Worm (Caenorhabditis elegans) whole organism, L3 larva: ENCODE data around the gene R03G8.6.
A peak's percentile ranks its signal among the peaks of the same experiment; 100 is the strongest.

Experiments used
- ZK546.5 ChIP-seq: sonication (generic microtip); optimal IDR thresholded peaks from 2 replicates; lab custom pipeline; 2017; ENCODE audit warnings: missing biosample characterization, missing genetic modification characterization
- aly-2 ChIP-seq: fragments of 150-350 bp; optimal IDR thresholded peaks from 2 replicates; lab custom pipeline; 2014; ENCODE audit warnings: missing biosample characterization, missing genetic modification characterization
- ama-1 ChIP-seq: fragments of 150-350 bp; optimal IDR thresholded peaks from 2 replicates; lab custom pipeline; 2018
- ceh-16 ChIP-seq: sonication (generic microtip); optimal IDR thresholded peaks from 2 replicates; lab custom pipeline; 2017; ENCODE audit warnings: missing biosample characterization, missing genetic modification characterization
- ceh-82 ChIP-seq: fragments of 150-350 bp; optimal IDR thresholded peaks from 2 replicates; lab custom pipeline; 2014; ENCODE audit warnings: missing biosample characterization, missing genetic modification characterization
- ceh-9 ChIP-seq: sonication (generic microtip); optimal IDR thresholded peaks from 2 replicates; lab custom pipeline; 2018; ENCODE audit warnings: missing biosample characterization, missing genetic modification characterization
- elt-1 ChIP-seq: fragments of 150-350 bp; optimal IDR thresholded peaks from 2 replicates; lab custom pipeline; 2014; ENCODE audit warnings: missing biosample characterization, missing genetic modification characterization
- elt-2 ChIP-seq: sonication (generic microtip); optimal IDR thresholded peaks from 2 replicates; lab custom pipeline; 2016; ENCODE audit warnings: missing genetic modification reagents, mild to moderate bottlenecking, missing genetic modification characterization, missing compliant biosample characterization
- elt-3 ChIP-seq, 3 experiments: fragments of 150-350 bp in 1 of 3; sonication (generic microtip) in 2 of 3; optimal IDR thresholded peaks; 2 replicates in 2 of 3; 4 replicates in 1 of 3; lab custom pipeline; 2014 to 2017; ENCODE audit warnings: missing biosample characterization in 3 of 3, missing genetic modification characterization in 3 of 3
- eor-1 ChIP-seq, 2 experiments: fragments of 150-350 bp; optimal IDR thresholded peaks; 2 replicates each; lab custom pipeline; 2014 to 2018; ENCODE audit warnings: missing biosample characterization in 2 of 2, missing genetic modification characterization in 2 of 2
- fkh-10 ChIP-seq: sonication (generic microtip); optimal IDR thresholded peaks from 2 replicates; lab custom pipeline; 2017; ENCODE audit warnings: missing biosample characterization, missing genetic modification reagents, missing genetic modification characterization
- fkh-2 ChIP-seq: fragments of 150-350 bp; optimal IDR thresholded peaks from 2 replicates; lab custom pipeline; 2014; ENCODE audit warnings: missing biosample characterization, missing genetic modification reagents, missing genetic modification characterization
- fos-1 ChIP-seq: fragments of 150-350 bp; optimal IDR thresholded peaks from 2 replicates; lab custom pipeline; 2014; ENCODE audit warnings: missing biosample characterization, missing genetic modification characterization
- hmg-11 ChIP-seq: sonication (generic microtip); optimal IDR thresholded peaks from 2 replicates; lab custom pipeline; 2016; ENCODE audit warnings: missing genetic modification characterization, missing compliant biosample characterization
- jun-1 ChIP-seq: fragments of 150-350 bp; optimal IDR thresholded peaks from 2 replicates; lab custom pipeline; 2014; ENCODE audit warnings: missing biosample characterization, missing genetic modification reagents, missing genetic modification characterization
- lin-15B ChIP-seq: fragments of 150-350 bp; optimal IDR thresholded peaks from 2 replicates; lab custom pipeline; 2014; ENCODE audit warnings: missing biosample characterization, missing genetic modification characterization
- lin-39 ChIP-seq: fragments of 150-350 bp; optimal IDR thresholded peaks from 2 replicates; lab custom pipeline; 2018; ENCODE audit warnings: missing biosample characterization, missing genetic modification reagents, missing genetic modification characterization
- lsy-12 ChIP-seq: sonication (generic microtip); optimal IDR thresholded peaks from 2 replicates; lab custom pipeline; 2016; ENCODE audit warnings: mild to moderate bottlenecking, missing genetic modification characterization, missing compliant biosample characterization
- mdl-1 ChIP-seq: fragments of 150-350 bp; optimal IDR thresholded peaks from 2 replicates; lab custom pipeline; 2014; ENCODE audit warnings: missing biosample characterization, missing genetic modification characterization
- mml-1 ChIP-seq: fragments of 150-350 bp; sonication (generic microtip); optimal IDR thresholded peaks from 3 replicates; lab custom pipeline; 2014; ENCODE audit warnings: missing biosample characterization, missing genetic modification characterization
- nfya-1 ChIP-seq: sonication (generic microtip); optimal IDR thresholded peaks from 2 replicates; lab custom pipeline; 2017; ENCODE audit warnings: missing genetic modification characterization, mild to moderate bottlenecking, missing compliant biosample characterization, antibody characterized with exemption, moderate library complexity; ENCODE audit not compliant: insufficient read depth
- nhr-11 ChIP-seq: fragments of 150-350 bp; optimal IDR thresholded peaks from 2 replicates; lab custom pipeline; 2014; ENCODE audit warnings: missing biosample characterization, missing genetic modification characterization
- nhr-12 ChIP-seq: fragments of 150-350 bp; optimal IDR thresholded peaks from 2 replicates; lab custom pipeline; 2014; ENCODE audit warnings: missing biosample characterization, missing genetic modification characterization
- nhr-23 ChIP-seq: fragments of 150-350 bp; optimal IDR thresholded peaks from 2 replicates; lab custom pipeline; 2014; ENCODE audit warnings: missing biosample characterization, missing genetic modification reagents, missing genetic modification characterization
- nhr-237 ChIP-seq: fragments of 150-350 bp; optimal IDR thresholded peaks from 2 replicates; lab custom pipeline; 2014; ENCODE audit warnings: missing biosample characterization, missing genetic modification characterization
- nhr-25 ChIP-seq: sonication (generic microtip); optimal IDR thresholded peaks from 2 replicates; lab custom pipeline; 2017; ENCODE audit warnings: missing biosample characterization, missing genetic modification characterization
- nhr-43 ChIP-seq: sonication (generic microtip); optimal IDR thresholded peaks from 2 replicates; lab custom pipeline; 2016; ENCODE audit warnings: mild to moderate bottlenecking, missing genetic modification characterization, missing compliant biosample characterization; ENCODE audit not compliant: poor library complexity, severe bottlenecking
- nhr-67 ChIP-seq: fragments of 150-350 bp; optimal IDR thresholded peaks from 2 replicates; lab custom pipeline; 2014; ENCODE audit warnings: missing biosample characterization, missing genetic modification characterization
- nhr-76 ChIP-seq: fragments of 150-350 bp; sonication (generic microtip); optimal IDR thresholded peaks from 5 replicates; lab custom pipeline; 2014; ENCODE audit warnings: missing biosample characterization, missing genetic modification characterization
- pha-4 ChIP-seq: fragments of 150-350 bp; optimal IDR thresholded peaks from 2 replicates; lab custom pipeline; 2014; ENCODE audit warnings: missing biosample characterization, missing genetic modification reagents, missing genetic modification characterization
- pqm-1 ChIP-seq: fragments of 150-350 bp; optimal IDR thresholded peaks from 2 replicates; lab custom pipeline; 2017; ENCODE audit warnings: missing biosample characterization, missing genetic modification characterization, inconsistent platforms
- skn-1 ChIP-seq: fragments of 150-350 bp; optimal IDR thresholded peaks from 2 replicates; lab custom pipeline; 2014; ENCODE audit warnings: missing biosample characterization, missing genetic modification characterization
- snpc-4 ChIP-seq: fragments of 150-350 bp; optimal IDR thresholded peaks from 2 replicates; lab custom pipeline; 2014; ENCODE audit warnings: missing biosample characterization, missing genetic modification characterization
- tbx-2 ChIP-seq: sonication (generic microtip); optimal IDR thresholded peaks from 2 replicates; lab custom pipeline; 2016; ENCODE audit warnings: mild to moderate bottlenecking, missing genetic modification characterization, missing compliant biosample characterization
- unc-62 ChIP-seq: fragments of 150-350 bp; sonication (generic microtip); optimal IDR thresholded peaks from 4 replicates; lab custom pipeline; 2014; ENCODE audit warnings: missing biosample characterization, missing genetic modification reagents, missing genetic modification characterization
- ztf-11 ChIP-seq: fragments of 150-350 bp; optimal IDR thresholded peaks from 2 replicates; lab custom pipeline; 2014; ENCODE audit warnings: missing biosample characterization, missing genetic modification characterization

Gene R03G8.6

DNA sequence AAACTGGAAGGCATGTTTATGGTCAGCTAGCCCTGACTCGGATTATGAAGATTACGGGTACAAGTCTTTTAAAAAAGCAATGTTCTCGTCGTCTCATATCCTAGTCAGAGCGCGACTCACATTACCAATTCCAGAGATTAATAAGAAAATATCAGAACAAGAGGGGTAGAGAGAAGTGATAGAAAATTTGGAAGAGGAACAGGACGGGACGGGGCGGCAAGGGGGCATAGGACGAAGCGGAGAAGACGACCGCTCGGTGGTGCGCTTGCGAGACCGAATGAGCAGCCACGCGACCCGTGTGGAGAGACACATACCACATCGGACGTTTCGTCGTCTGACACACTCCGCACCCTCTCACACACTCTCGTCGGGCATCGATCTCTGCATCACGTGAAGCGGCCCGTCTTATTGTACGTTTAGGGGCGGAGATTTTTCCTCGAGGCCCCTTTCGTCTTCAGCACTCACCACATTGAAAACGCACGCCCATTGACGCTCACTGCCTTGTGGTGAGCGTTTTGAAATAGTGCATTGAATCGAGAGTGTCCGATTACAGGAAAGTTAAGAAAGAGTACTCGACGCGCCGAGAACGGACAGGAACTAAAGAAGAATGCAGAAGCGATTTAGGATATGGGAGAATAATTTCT lies 44.8 kb upstream of the R03G8.6 start (continued):
- TF ChIP-seq nhr-23 (tag; lab: Kevin White, UChicago) = peak; percentile 93
- no peak for TF ChIP-seq nhr-67
- TF ChIP-seq hmg-11 (tag; lab: Kevin White, UChicago) = peak; percentile 99
- TF ChIP-seq elt-1 (tag; lab: Kevin White, UChicago) = peak; percentile 66
- TF ChIP-seq jun-1 (tag; lab: Kevin White, UChicago) = peak; percentile 96
- TF ChIP-seq nhr-237 (tag; lab: Kevin White, UChicago) = no peak
- TF ChIP-seq fkh-10 = peak; percentile 88
- TF ChIP-seq nfya-1 (tag; lab: Kevin White, UChicago) = peak; percentile 95
- peak in 1 of 3 experiments; percentile 71 for TF ChIP-seq elt-3 (tag; optimal IDR thresholded peaks at IDR 0.05; lab: Kevin White, UChicago)
- peak; percentile 75 for TF ChIP-seq fos-1 (tag; lab: Kevin White, UChicago)
- peak; percentile 53 for TF ChIP-seq nhr-76
- TF ChIP-seq unc-62 (GFP tag; lab: Kevin White, UChicago) = peak; percentile 88
- TF ChIP-seq nhr-43 = peak; percentile 92
- TF ChIP-seq nhr-11 (tag; lab: Kevin White, UChicago) = peak; percentile 89
- peak; percentile 93 for TF ChIP-seq tbx-2
- peak; percentile 19 for TF ChIP-seq ztf-11 (tag; lab: Kevin White, UChicago)
- no peak for TF ChIP-seq ceh-9 (tag; lab: Kevin White, UChicago)
- TF ChIP-seq elt-2 (tag; lab: Kevin White, UChicago) = peak; percentile 90
- TF ChIP-seq ceh-82 = peak; percentile 66
- peak; percentile 65 for TF ChIP-seq lin-15B (tag; lab: Kevin White, UChicago)
- no peak for TF ChIP-seq aly-2 (tag; lab: Kevin White, UChicago)

DNA sequence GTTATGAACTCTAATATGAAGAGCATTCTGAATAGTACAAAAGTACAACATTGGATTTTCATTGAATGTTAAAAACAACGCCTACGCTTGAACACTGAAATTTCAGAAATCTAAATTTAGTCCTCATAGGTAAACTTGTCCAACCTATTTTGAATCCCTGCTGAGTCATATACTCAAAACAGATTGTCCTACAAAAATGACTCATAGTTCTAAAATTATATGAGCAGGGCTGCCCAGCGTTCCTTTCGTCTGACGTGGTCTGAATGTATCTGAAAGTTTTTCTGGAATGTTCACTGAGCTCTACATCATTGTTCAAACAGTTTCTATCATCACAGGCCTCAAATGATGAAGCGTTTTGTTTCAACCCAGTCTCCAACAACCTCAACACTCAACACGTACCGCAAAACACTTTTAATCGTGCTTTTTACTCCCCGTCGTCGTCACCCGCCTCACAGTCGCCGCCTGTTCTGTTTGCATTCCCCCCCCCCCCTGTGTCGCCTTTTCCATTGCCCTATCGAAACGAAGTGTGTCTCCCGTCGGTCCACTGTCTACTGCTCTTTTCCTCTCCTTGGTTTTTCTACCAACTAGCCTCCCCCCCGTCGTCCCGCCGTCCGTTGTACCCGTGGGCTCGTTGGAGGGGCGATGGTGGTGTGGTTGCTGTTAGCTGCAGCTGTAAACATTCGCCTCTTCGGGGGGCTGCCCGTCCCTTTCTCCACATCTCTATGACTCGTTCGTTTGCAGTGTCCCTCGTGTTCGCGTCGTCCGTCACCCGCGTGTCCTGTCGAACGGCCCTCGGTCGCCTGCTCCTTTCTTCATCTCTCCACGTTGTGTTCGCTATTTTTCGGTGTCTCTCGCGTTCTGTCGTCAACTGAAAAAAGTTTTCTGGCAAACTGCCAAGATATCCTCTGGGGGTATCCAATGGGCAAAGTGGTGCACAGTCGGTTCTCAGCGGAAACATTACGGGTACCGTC lies 43.7 kb upstream of the R03G8.6 start:
- TF ChIP-seq fkh-2 (tag; lab: Kevin White, UChicago) (no peak), jun-1 (tag; lab: Kevin White, UChicago) (peak; percentile 56), nhr-43 (peak; percentile 53), nhr-67 (no peak), elt-2 (tag; lab: Kevin White, UChicago) (peak; percentile 78), pqm-1 (tag; lab: Kevin White, UChicago) (peak; percentile 32), nfya-1 (tag; lab: Kevin White, UChicago) (peak; percentile 69), ceh-9 (tag; lab: Kevin White, UChicago) (no peak), nhr-12 (no peak), fkh-10 (peak; percentile 11), ztf-11 (tag; lab: Kevin White, UChicago) (no peak), ZK546.5 (no peak), eor-1 (tag; optimal IDR thresholded peaks at IDR 0.05; lab: Kevin White, UChicago) (no peak), ceh-82 (no peak), skn-1 (tag; lab: Kevin White, UChicago) (peak; percentile 38), hmg-11 (tag; lab: Kevin White, UChicago) (peak; percentile 31), mdl-1 (peak; percentile 91), unc-62 (GFP tag; lab: Kevin White, UChicago) (peak; percentile 70), lsy-12 (tag; lab: Kevin White, UChicago) (peak; percentile 22), fos-1 (tag; lab: Kevin White, UChicago) (no peak), lin-39 (tag; lab: Kevin White, UChicago) (peak; percentile 90), nhr-25 (tag; lab: Kevin White, UChicago) (peak; percentile 75), ama-1 (peak; percentile 94), nhr-23 (tag; lab: Kevin White, UChicago) (peak; percentile 20), pha-4 (tag; lab: Kevin White, UChicago) (peak; percentile 89), tbx-2 (peak; percentile 2), nhr-11 (tag; lab: Kevin White, UChicago) (no peak), snpc-4 (tag; lab: Kevin White, UChicago) (peak; percentile 57), mml-1 (tag; lab: Kevin White, UChicago) (no peak), aly-2 (tag; lab: Kevin White, UChicago) (no peak)

ce11 chrX:13143236-13143635 lies 42.9 kb upstream of the R03G8.6 start:
- TF ChIP-seq nhr-237 (tag; lab: Kevin White, UChicago) (no peak), fkh-10 (no peak), ceh-16 (no peak), ama-1 (peak; percentile 38)
